Fruit fly (Drosophila melanogaster) whole organism, pupa: ENCODE results near the gene mtDNA-helicase.

Source experiments
- CG10348 ChIP-seq: fragments of 200-800 bp; sonication (Bioruptor generic); IDR thresholded peaks from 2 replicates; pipeline ENCODE4 v1.3.6; 2022; ENCODE audit warnings: missing biosample characterization, missing genetic modification characterization
- CG12605 ChIP-seq: fragments of 200-800 bp; sonication (Bioruptor generic); IDR thresholded peaks from 2 replicates; pipeline ENCODE4 v1.3.6; 2022; ENCODE audit warnings: missing biosample characterization, missing genetic modification characterization
- CG13204 ChIP-seq: fragments of 200-800 bp; sonication (Bioruptor generic); optimal IDR thresholded peaks from 2 replicates; lab custom pipeline; 2018; ENCODE audit warnings: missing biosample characterization, mild to moderate bottlenecking, missing genetic modification characterization, moderate library complexity
- CG15710 ChIP-seq: fragments of 200-800 bp; sonication (Bioruptor generic); optimal IDR thresholded peaks from 2 replicates; lab custom pipeline; 2018; ENCODE audit warnings: missing biosample characterization, mild to moderate bottlenecking, missing genetic modification characterization, moderate library complexity
- CG32121 ChIP-seq: fragments of 200-800 bp; sonication (Bioruptor generic); IDR thresholded peaks from 2 replicates; pipeline ENCODE4 v1.3.6; 2022; ENCODE audit warnings: missing biosample characterization, missing genetic modification characterization
- CG8301 ChIP-seq: fragments of 200-800 bp; sonication (Bioruptor generic); optimal IDR thresholded peaks from 2 replicates; lab custom pipeline; 2018; ENCODE audit warnings: missing biosample characterization, mild to moderate bottlenecking, missing genetic modification characterization
- EcR ChIP-seq: fragments of 200-800 bp; sonication (Bioruptor generic); optimal IDR thresholded peaks from 3 replicates; lab custom pipeline; 2019; ENCODE audit warnings: missing biosample characterization, missing genetic modification characterization, mild to moderate bottlenecking, moderate library complexity, missing genetic modification reagents
- Ets98B ChIP-seq: fragments of 200-800 bp; sonication (Bioruptor generic); IDR thresholded peaks from 2 replicates; pipeline ENCODE4 v1.3.6; 2022; ENCODE audit warnings: missing biosample characterization, missing genetic modification characterization
- Pif1B ChIP-seq: fragments of 200-800 bp; sonication (Bioruptor generic); optimal IDR thresholded peaks from 3 replicates; lab custom pipeline; 2016; ENCODE audit warnings: missing biosample characterization, missing genetic modification characterization
- Snoo ChIP-seq: fragments of 200-800 bp; sonication (Bioruptor generic); optimal IDR thresholded peaks from 3 replicates; lab custom pipeline; 2017; ENCODE audit warnings: missing biosample characterization, mild to moderate bottlenecking, missing genetic modification characterization, inconsistent platforms
- fd96Ca ChIP-seq: fragments of 200-800 bp; sonication (Bioruptor generic); IDR thresholded peaks from 3 replicates; pipeline ENCODE4 v1.3.6; 2022; ENCODE audit warnings: missing biosample characterization, missing genetic modification characterization
- rn ChIP-seq: fragments of 200-800 bp; sonication (Bioruptor generic); IDR thresholded peaks from 2 replicates; pipeline ENCODE4 v1.3.6; 2022; ENCODE audit warnings: missing biosample characterization, missing genetic modification characterization

DNA sequence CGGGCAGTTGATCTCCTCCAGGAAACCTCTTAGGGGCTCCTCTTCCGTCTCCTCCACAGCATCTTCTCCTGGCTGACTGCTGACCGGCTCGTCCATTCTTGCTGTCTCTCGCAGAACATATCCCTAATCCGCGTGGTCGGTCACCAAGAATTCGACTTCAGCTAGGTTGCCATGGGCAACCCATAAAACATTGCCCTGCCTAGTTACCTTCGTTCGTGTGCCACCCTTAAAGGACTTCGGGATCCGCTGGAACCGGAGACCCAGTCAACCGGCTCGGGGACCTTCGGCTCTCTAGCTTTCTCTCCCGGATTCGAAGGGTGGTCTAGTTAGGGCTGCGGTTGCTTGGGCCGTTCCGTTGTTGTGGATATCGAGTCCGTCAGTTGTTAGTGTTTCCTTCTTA lies 31.5 kb upstream of the mtDNA-helicase start, which contains the start of the genes TbCMF46 and CG42366:
- TF ChIP-seq EcR (no peak), CG8301 (no peak), Pif1B (GFP tag; lab: Kevin White, UChicago) (no peak), CG10348 (no peak), CG13204 (GFP tag; lab: Kevin White, UChicago) (no peak), CG32121 (GFP tag; lab: Robert Waterston, UW) (no peak), CG12605 (no peak), Ets98B (no peak), Snoo (tag; lab: Kevin White, UChicago) (no peak), CG15710 (tag; lab: Kevin White, UChicago) (no peak), fd96Ca (GFP tag; lab: Robert Waterston, UW) (no peak), rn (GFP tag; lab: Robert Waterston, UW) (no peak)
